Worm (Caenorhabditis elegans) whole organism, dauer: ENCODE results near the gene cyp-33C7.
"Not testable (repeated sequence)": the region's sequence is repeated elsewhere in the genome, so short reads cannot be mapped to it uniquely, and the experiment has no call there.

ENCODE experiments used
- unc-62 ChIP-seq: sonication (generic microtip); optimal IDR thresholded peaks from 2 replicates; lab custom pipeline; 2017; ENCODE audit warnings: missing biosample characterization, missing genetic modification reagents, missing genetic modification characterization

The cyp-33C7 gene

ce11 chrV:2238012-2238411 is 12.3 kb upstream of the cyp-33C7 start:
- no peak for TF ChIP-seq unc-62

ce11 chrV:2242630-2243029 is 7.7 kb upstream of the cyp-33C7 start, which contains the start of gene cyp-33C3:
Gene cyp-33C3 (plus strand): TSS chrV:2242778.
- TF ChIP-seq unc-62: no peak

ce11 chrV:2244751-2245150 is 5.6 kb upstream of the cyp-33C7 start, which contains the start of gene cyp-33C5:
Gene cyp-33C5 (plus strand): TSS chrV:2245004.
- no peak for TF ChIP-seq unc-62

- no peak for TF ChIP-seq unc-62
These were observed 1.0 kb upstream of the cyp-33C7 start, which contains the start of gene cyp-33C6 for ce11 chrV:2249310-2249709. Gene cyp-33C6 (minus strand): TSS chrV:2249410.

ce11 chrV:2251774-2252173 is 1.4 kb downstream of the cyp-33C7 start:
- TF ChIP-seq unc-62: no peak

ce11 chrV:2254553-2255124 is 4.3 kb downstream of the cyp-33C7 start, which contains the start of gene str-253:
Gene str-253 (minus strand): TSS chrV:2254603.
- TF ChIP-seq unc-62: no peak

ce11 chrV:2255191-2255590 is 4.9 kb downstream of the cyp-33C7 start, which contains the start of gene F41B5.1:
Gene F41B5.1 (plus strand): TSS chrV:2255533.
- not testable (repeated sequence) for TF ChIP-seq unc-62

ce11 chrV:2259750-2260149 is 9.4 kb downstream of the cyp-33C7 start, which contains the start of gene nhr-182:
Gene nhr-182 (minus strand): TSS chrV:2259927.
- TF ChIP-seq unc-62: no peak

ce11 chrV:2260660-2261059 is 10.3 kb downstream of the cyp-33C7 start, which contains the start of gene F41B5.12:
Gene F41B5.12 (plus strand): TSS chrV:2260960.
- TF ChIP-seq unc-62: no peak

ce11 chrV:2264455-2264854 is 14.1 kb downstream of the cyp-33C7 start, which contains the start of gene nhr-183:
Gene nhr-183 (minus strand): TSS chrV:2264634.
- no peak for TF ChIP-seq unc-62

- no peak for TF ChIP-seq unc-62
These were observed 14.6 kb downstream of the cyp-33C7 start for ce11 chrV:2264925-2265324.

- no peak for TF ChIP-seq unc-62
These were observed 16.6 kb downstream of the cyp-33C7 start, which contains the start of gene nhr-275 for ce11 chrV:2266958-2267357. Gene nhr-275 (minus strand): TSS chrV:2267058.

ce11 chrV:2271750-2272149 is 21.4 kb downstream of the cyp-33C7 start, which contains the start of gene Y5H2A.1:
Gene Y5H2A.1 (minus strand): TSS chrV:2271850.
- no peak for TF ChIP-seq unc-62

- TF ChIP-seq unc-62: no peak
These were observed 24.0 kb downstream of the cyp-33C7 start, which contains the start of the genes Y5H2A.4 and abu-4 for ce11 chrV:2274253-2274892. Gene Y5H2A.4 (minus strand): TSS chrV:2274353. Gene abu-4 (plus strand): TSS chrV:2274842.

ce11 chrV:2277260-2277659 is 26.9 kb downstream of the cyp-33C7 start:
- TF ChIP-seq unc-62: no peak

- no peak for TF ChIP-seq unc-62
These were observed 27.7 kb downstream of the cyp-33C7 start, which contains the start of gene nhr-59 for ce11 chrV:2278052-2278451. Gene nhr-59 (minus strand): TSS chrV:2278265.

- no peak for TF ChIP-seq unc-62
These were observed 28.2 kb downstream of the cyp-33C7 start, which contains the start of gene fbxa-137 for ce11 chrV:2278543-2278942. Gene fbxa-137 (plus strand): TSS chrV:2278816.
